Worm (Caenorhabditis elegans) whole organism, L1 larva: ENCODE measurements around the gene Y37E11AL.12.

ENCODE experiments used
- ama-1 ChIP-seq: fragments of 150-350 bp; optimal IDR thresholded peaks from 2 replicates; lab custom pipeline; 2014
- ceh-82 ChIP-seq, 3 experiments: fragments of 150-350 bp in 1 of 3; sonication (generic microtip) in 2 of 3; optimal IDR thresholded peaks; 2 replicates each; lab custom pipeline; 2014 to 2017; ENCODE audit warnings: missing biosample characterization in 3 of 3, missing genetic modification characterization in 3 of 3
- egl-27 ChIP-seq, 2 experiments: fragments of 150-350 bp in 1 of 2; sonication (generic microtip); optimal IDR thresholded peaks; 3 replicates each; lab custom pipeline; 2017 to 2018; ENCODE audit warnings: missing biosample characterization in 2 of 2, missing genetic modification characterization in 2 of 2, missing genetic modification reagents in 2 of 2
- mdl-1 ChIP-seq, 2 experiments: fragments of 150-350 bp; optimal IDR thresholded peaks; 2 replicates each; lab custom pipeline; 2014 to 2017; ENCODE audit warnings: missing biosample characterization in 2 of 2, missing genetic modification characterization in 2 of 2, inconsistent platforms in 1 of 2
- unc-98 ChIP-seq: fragments of 200-800 bp; sonication (Bioruptor generic); IDR thresholded peaks from 2 replicates; pipeline ENCODE4 v1.3.6; 2022; ENCODE audit warnings: missing genetic modification characterization, missing compliant biosample characterization

DNA sequence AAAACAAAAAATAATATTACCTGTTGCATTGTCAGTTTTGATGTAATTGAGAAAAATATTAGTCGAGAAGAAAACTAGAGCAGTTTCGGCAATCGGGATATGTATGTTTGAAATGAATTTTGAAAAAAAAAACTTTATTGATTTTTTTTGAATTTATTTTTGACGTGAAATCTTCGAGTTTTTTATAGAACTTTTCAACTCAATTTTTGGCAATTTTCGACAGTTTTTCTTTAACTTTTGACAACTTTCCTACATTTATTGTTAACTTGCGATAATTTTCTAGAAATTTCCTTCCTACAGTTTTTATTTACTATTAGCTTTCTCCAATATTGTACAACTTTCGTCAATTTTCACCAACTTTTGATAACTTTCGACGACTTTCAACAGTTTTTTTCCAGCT is at the start of gene Y37E11AL.12:
- no peak for TF ChIP-seq mdl-1 (tag; optimal IDR thresholded peaks at IDR 0.05; lab: Kevin White, UChicago)
- TF ChIP-seq ama-1, result no peak
- no peak for TF ChIP-seq unc-98 (GFP tag; lab: Robert Waterston, UW)
- TF ChIP-seq ceh-82 (tag; optimal IDR thresholded peaks at IDR 0.05; lab: Kevin White, UChicago), result no peak
- TF ChIP-seq egl-27 (tag; optimal IDR thresholded peaks at IDR 0.05; lab: Kevin White, UChicago), result no peak
